Worm (Caenorhabditis elegans) whole organism, mixed stage, embryonic: ENCODE measurements around the gene lgc-22.

ENCODE experiments used
- blmp-1 ChIP-seq: fragments of 150-350 bp; optimal IDR thresholded peaks from 2 replicates; lab custom pipeline; 2014; ENCODE audit warnings: missing biosample characterization, missing genetic modification characterization
- cnd-1 ChIP-seq: fragments of 200-800 bp; sonication (Bioruptor generic); optimal IDR thresholded peaks from 2 replicates; lab custom pipeline; 2018; ENCODE audit warnings: mild to moderate bottlenecking, missing genetic modification characterization, missing compliant biosample characterization
- elt-3 ChIP-seq: fragments of 150-350 bp; optimal IDR thresholded peaks from 2 replicates; lab custom pipeline; 2014; ENCODE audit warnings: missing biosample characterization, missing genetic modification characterization
- lin-13 ChIP-seq: fragments of 150-350 bp; optimal IDR thresholded peaks from 2 replicates; lab custom pipeline; 2014; ENCODE audit warnings: missing biosample characterization, missing genetic modification characterization
- mls-2 ChIP-seq: sonication (generic microtip); optimal IDR thresholded peaks from 2 replicates; lab custom pipeline; 2016; ENCODE audit warnings: mild to moderate bottlenecking, missing genetic modification characterization, moderate library complexity, missing compliant biosample characterization
- snpc-4 ChIP-seq: fragments of 150-350 bp; optimal IDR thresholded peaks from 2 replicates; lab custom pipeline; 2014; ENCODE audit warnings: missing biosample characterization, missing genetic modification characterization
- sptf-1 ChIP-seq: sonication (generic microtip); optimal IDR thresholded peaks from 2 replicates; lab custom pipeline; 2017; ENCODE audit warnings: mild to moderate bottlenecking, missing genetic modification characterization, moderate library complexity, missing compliant biosample characterization
- tbx-8 ChIP-seq: fragments of 200-800 bp; sonication (Bioruptor generic); optimal IDR thresholded peaks from 2 replicates; lab custom pipeline; 2018; ENCODE audit warnings: mild to moderate bottlenecking, missing genetic modification characterization, moderate library complexity, missing compliant biosample characterization
- unc-39 ChIP-seq: fragments of 150-350 bp; optimal IDR thresholded peaks from 2 replicates; lab custom pipeline; 2014; ENCODE audit warnings: missing biosample characterization, missing genetic modification characterization

DNA sequence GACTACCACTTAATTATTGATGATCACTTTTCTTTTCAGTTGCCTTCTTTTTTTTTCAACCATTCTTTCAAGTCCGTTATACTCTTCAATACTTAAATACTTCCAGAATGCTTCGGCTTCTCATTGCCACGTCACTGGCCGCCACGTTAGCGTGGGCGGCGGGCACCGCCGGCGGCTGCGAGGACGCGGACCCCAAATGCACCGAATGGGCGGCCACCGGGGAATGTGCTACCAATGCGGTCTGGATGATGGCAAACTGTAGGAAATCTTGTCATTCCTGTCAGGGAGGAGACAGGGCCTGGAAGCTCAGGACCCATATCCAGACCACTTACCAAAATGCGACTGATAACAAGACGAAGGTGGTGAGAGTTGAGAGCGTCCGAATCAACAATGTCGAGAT lies at the start of gene lgc-22:
- TF ChIP-seq snpc-4 (tag; lab: Kevin White, UChicago) (no peak), cnd-1 (tag; lab: Kevin White, UChicago) (no peak), mls-2 (tag; lab: Kevin White, UChicago) (no peak), blmp-1 (tag; lab: Kevin White, UChicago) (no peak), sptf-1 (tag; lab: Kevin White, UChicago) (no peak), lin-13 (tag; lab: Kevin White, UChicago) (no peak), tbx-8 (no peak), elt-3 (tag; lab: Kevin White, UChicago) (no peak), unc-39 (tag; lab: Kevin White, UChicago) (no peak)
